Worm (Caenorhabditis elegans): ENCODE data around the gene nlp-82.
A peak's percentile ranks its signal among the peaks of the same experiment; 100 is the strongest.

Gene nlp-82

DNA sequence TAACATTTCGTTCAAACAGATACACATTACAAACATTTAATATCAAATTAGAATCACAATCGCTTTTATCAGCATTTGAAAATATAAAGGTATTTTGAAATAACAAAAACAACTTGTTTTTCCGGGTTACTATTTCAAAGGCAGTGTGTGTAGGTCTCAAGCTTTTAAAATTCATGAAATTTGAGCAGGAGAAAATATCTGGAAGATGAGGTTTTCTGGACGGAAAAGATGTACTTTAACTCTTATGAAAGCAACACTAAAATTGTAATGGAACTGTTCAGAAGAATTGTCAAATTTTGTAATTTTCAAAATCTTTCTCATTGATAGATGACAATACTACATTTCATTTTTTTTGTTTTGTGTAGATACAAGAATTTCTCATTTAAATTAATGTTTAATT, 4.5 kb upstream of the nlp-82 start:
- TF ChIP-seq nhr-77 (tag; optimal IDR thresholded peaks at IDR 0.05) = no peak
- no peak for TF ChIP-seq nhr-76 (tag; optimal IDR thresholded peaks at IDR 0.05)
- no peak for TF ChIP-seq ama-1 (optimal IDR thresholded peaks at IDR 0.05)
- no peak for TF ChIP-seq fkh-2 (tag; optimal IDR thresholded peaks at IDR 0.05)
- TF ChIP-seq elt-1 (tag; optimal IDR thresholded peaks at IDR 0.05) = no peak
- TF ChIP-seq unc-62 (GFP tag; optimal IDR thresholded peaks at IDR 0.05) = no peak
- no peak for TF ChIP-seq mml-1 (tag; optimal IDR thresholded peaks at IDR 0.05)
- no peak for TF ChIP-seq ceh-28 (tag; optimal IDR thresholded peaks at IDR 0.05)
- TF ChIP-seq tbx-2 (tag; optimal IDR thresholded peaks at IDR 0.05) = no peak
- TF ChIP-seq aly-2 (tag; optimal IDR thresholded peaks at IDR 0.05) = no peak
- TF ChIP-seq jun-1 (tag; optimal IDR thresholded peaks at IDR 0.05) = no peak
- TF ChIP-seq nhr-43 (tag; optimal IDR thresholded peaks at IDR 0.05; ENCODE audit: poor library complexity, severe bottlenecking) = no peak
- no peak for TF ChIP-seq nhr-28 (tag; optimal IDR thresholded peaks at IDR 0.05)
- no peak for TF ChIP-seq daf-12 (tag; optimal IDR thresholded peaks at IDR 0.05)

DNA sequence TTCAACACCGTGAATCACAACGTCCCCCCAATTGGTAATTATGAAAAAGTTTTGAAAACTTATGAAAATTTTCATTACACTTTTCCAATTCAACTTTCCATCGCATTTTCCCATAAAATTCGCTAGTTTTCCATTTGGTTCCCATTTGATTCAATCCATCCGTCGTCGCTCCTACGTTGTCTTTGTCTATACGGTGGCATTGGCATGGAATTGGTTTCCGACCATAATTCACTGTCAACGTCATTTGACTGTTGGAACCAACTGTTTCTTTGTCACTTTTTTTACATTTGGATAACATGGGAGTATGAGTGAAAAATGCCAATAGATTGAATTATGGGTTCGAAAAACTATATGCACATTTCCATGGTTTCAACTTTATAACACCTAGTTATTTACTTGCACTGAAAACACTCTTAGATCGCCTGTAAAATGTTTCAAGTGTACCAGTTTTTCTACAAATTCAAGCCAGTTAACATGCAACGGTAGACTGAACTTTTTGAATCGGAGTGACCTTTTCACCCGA, 4.0 kb upstream of the nlp-82 start:
- TF ChIP-seq egl-5 (tag; optimal IDR thresholded peaks at IDR 0.05) (no peak), nfya-1 (tag; optimal IDR thresholded peaks at IDR 0.05; ENCODE audit: insufficient read depth) (no peak), R02D3.7 (tag; optimal IDR thresholded peaks at IDR 0.05) (no peak), elt-2 (tag; optimal IDR thresholded peaks at IDR 0.05) (no peak), unc-62 (GFP tag; optimal IDR thresholded peaks at IDR 0.05) (no peak), tbx-2 (tag; optimal IDR thresholded peaks at IDR 0.05) (no peak), aly-2 (tag; optimal IDR thresholded peaks at IDR 0.05) (no peak), lsy-12 (tag; optimal IDR thresholded peaks at IDR 0.05) (no peak), ztf-11 (tag; optimal IDR thresholded peaks at IDR 0.05) (no peak), jun-1 (tag; optimal IDR thresholded peaks at IDR 0.05) (no peak), egl-27 (tag; optimal IDR thresholded peaks at IDR 0.05) (no peak), fkh-10 (GFP tag; optimal IDR thresholded peaks at IDR 0.05) (no peak), ceh-82 (tag; optimal IDR thresholded peaks at IDR 0.05) (no peak), nhr-25 (tag; optimal IDR thresholded peaks at IDR 0.05) (no peak), nhr-67 (tag; optimal IDR thresholded peaks at IDR 0.05) (no peak), nhr-43 (tag; optimal IDR thresholded peaks at IDR 0.05; ENCODE audit: poor library complexity, severe bottlenecking) (no peak), pha-4 (tag; optimal IDR thresholded peaks at IDR 0.05) (no peak), fos-1 (tag; optimal IDR thresholded peaks at IDR 0.05) (no peak), daf-12 (tag; optimal IDR thresholded peaks at IDR 0.05) (no peak)

DNA sequence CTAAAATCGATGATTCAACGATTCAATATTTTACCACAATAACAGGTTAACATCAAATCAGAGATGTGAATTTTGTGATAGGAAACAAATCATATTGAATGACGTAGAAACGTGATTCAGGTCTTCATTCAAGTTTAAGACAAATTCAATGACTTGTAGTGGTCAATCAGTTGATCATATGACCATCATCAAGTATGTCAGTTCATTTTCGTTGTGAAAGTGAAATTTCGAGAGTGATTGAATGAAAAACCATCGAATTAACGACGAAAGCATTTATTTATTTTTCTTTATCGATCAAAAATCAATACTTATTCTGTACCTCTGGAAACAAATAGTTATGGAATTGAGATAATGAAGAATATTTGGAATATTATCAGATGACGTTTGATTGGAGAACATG, 2.6 kb downstream of the nlp-82 start:
- no peak for TF ChIP-seq aly-2 (tag; optimal IDR thresholded peaks at IDR 0.05)
- no peak for TF ChIP-seq mml-1 (tag; optimal IDR thresholded peaks at IDR 0.05)
- peak; percentile 19 for TF ChIP-seq nhr-25 (tag; optimal IDR thresholded peaks at IDR 0.05)

DNA sequence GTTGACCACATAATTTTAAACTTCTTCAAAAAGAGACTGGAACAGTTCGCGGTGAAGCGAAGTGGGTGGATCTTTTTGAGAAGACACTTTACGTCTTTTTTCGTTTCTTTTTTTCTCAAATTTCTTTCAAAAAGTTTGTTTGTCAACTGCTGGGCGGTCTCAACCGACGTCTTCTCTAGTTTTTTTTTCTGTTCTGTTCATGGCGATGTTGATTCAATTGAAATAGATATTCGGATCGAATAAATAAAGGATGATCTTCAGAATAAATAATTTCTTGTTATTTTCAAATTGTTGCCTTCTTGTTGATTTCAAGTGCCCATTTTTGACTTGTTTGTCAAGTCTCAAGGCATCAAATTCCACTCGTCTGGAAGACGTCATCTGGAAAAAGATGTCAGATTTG, 3.7 kb downstream of the nlp-82 start, which contains the start of gene T26C5.4:
Gene T26C5.4 (minus strand): TSS at position 101 of the 400 bp plus-strand sequence.
- TF ChIP-seq mdl-1 (tag; optimal IDR thresholded peaks at IDR 0.05) = no peak
- TF ChIP-seq eor-1 (tag; optimal IDR thresholded peaks at IDR 0.05) = no peak
- no peak for TF ChIP-seq ceh-16 (tag; optimal IDR thresholded peaks at IDR 0.05)
- no peak for TF ChIP-seq lsy-12 (tag; optimal IDR thresholded peaks at IDR 0.05)
- TF ChIP-seq ceh-9 (tag; optimal IDR thresholded peaks at IDR 0.05) = no peak
- TF ChIP-seq nhr-77 (tag; optimal IDR thresholded peaks at IDR 0.05) = no peak
- TF ChIP-seq nhr-12 (tag; optimal IDR thresholded peaks at IDR 0.05) = no peak
- TF ChIP-seq ceh-82 (tag; optimal IDR thresholded peaks at IDR 0.05) = no peak
- TF ChIP-seq elt-1 (tag; optimal IDR thresholded peaks at IDR 0.05) = no peak
- no peak for TF ChIP-seq tbx-2 (tag; optimal IDR thresholded peaks at IDR 0.05)
- no peak for TF ChIP-seq daf-12 (tag; optimal IDR thresholded peaks at IDR 0.05)
- TF ChIP-seq ztf-4 (tag; optimal IDR thresholded peaks at IDR 0.05) = no peak
- no peak for TF ChIP-seq sea-2 (GFP tag; optimal IDR thresholded peaks at IDR 0.05)
- TF ChIP-seq pqm-1 (tag; optimal IDR thresholded peaks at IDR 0.05) = no peak
- no peak for TF ChIP-seq nhr-11 (tag; optimal IDR thresholded peaks at IDR 0.05)
- no peak for TF ChIP-seq nhr-43 (tag; optimal IDR thresholded peaks at IDR 0.05; ENCODE audit: poor library complexity, severe bottlenecking)
- no peak for TF ChIP-seq mml-1 (tag; optimal IDR thresholded peaks at IDR 0.05)
